Fruit fly (Drosophila melanogaster) whole organism, prepupa: Measurements from ENCODE around the gene SkpA.
"Not testable (repeated sequence)": the region's sequence is repeated elsewhere in the genome, so short reads cannot be mapped to it uniquely, and the experiment has no call there.

Source experiments
- CG6792 ChIP-seq: fragments of 200-800 bp; sonication (Bioruptor generic); optimal IDR thresholded peaks from 3 replicates; lab custom pipeline; 2016; ENCODE audit warnings: missing biosample characterization, missing genetic modification characterization
- CG8632 ChIP-seq: fragments of 200-800 bp; sonication (Bioruptor generic); optimal IDR thresholded peaks from 3 replicates; lab custom pipeline; 2016; ENCODE audit warnings: missing biosample characterization, missing genetic modification characterization
- esn ChIP-seq: fragments of 200-800 bp; sonication (Bioruptor generic); optimal IDR thresholded peaks from 2 replicates; lab custom pipeline; 2016; ENCODE audit warnings: missing biosample characterization, mild to moderate bottlenecking, missing genetic modification characterization, moderate library complexity

- TF ChIP-seq CG6792, esn, CG8632 (GFP tag; lab: Kevin White, UChicago): not testable (repeated sequence)
These were observed 11.5 kb upstream of the SkpA start, which contains the start of gene CG13367 for dm6 chrX:644461-644860.
